Fruit fly (Drosophila melanogaster): ENCODE data around the gene mei-217.

Gene mei-217

DNA sequence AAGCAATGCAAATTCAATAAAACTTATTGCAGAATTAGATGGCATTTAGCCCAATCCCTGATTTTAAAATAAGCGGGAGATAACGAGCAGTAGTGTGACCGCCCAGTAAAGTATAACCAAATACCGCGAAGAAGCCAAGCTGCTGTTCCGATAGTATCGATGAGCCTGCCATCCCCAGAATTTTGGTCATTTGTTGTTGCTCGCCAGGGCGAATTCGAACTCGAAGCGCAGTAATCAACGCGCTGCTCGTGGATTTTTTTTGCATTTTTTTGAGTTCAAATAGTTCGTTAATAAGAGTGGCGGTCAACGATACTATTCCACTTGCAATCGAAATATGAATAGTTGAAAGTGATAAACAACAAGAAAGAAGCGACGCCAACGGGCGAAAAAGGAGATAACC lies 17.0 kb upstream of the mei-217 start, which contains the start of gene baz (continued):
- no peak for TF ChIP-seq CG6854 (GFP tag; optimal IDR thresholded peaks at IDR 0.05)
- no peak for TF ChIP-seq CG9817 (tag; optimal IDR thresholded peaks at IDR 0.05)
- TF ChIP-seq zen2 (GFP tag; IDR thresholded peaks at IDR 0.05; ENCODE audit: partially characterized antibody), result peak; percentile 83
- no peak for TF ChIP-seq MTF-1 (GFP tag; optimal IDR thresholded peaks at IDR 0.05; ENCODE audit: borderline replicate concordance)
- peak; percentile 83 for TF ChIP-seq Aef1 (GFP tag; IDR thresholded peaks at IDR 0.05)
- no peak for TF ChIP-seq CG5180 (GFP tag; optimal IDR thresholded peaks at IDR 0.05)
- TF ChIP-seq gro (GFP tag; optimal IDR thresholded peaks at IDR 0.05), result no peak
- no peak for TF ChIP-seq jumu (GFP tag; optimal IDR thresholded peaks at IDR 0.05)
- TF ChIP-seq disco-r (GFP tag; optimal IDR thresholded peaks at IDR 0.05), result no peak
- no peak for TF ChIP-seq CG10959 (GFP tag; IDR thresholded peaks at IDR 0.05)
- TF ChIP-seq Dp (GFP tag; optimal IDR thresholded peaks at IDR 0.05), result peak; percentile 88
- no peak for TF ChIP-seq croc (GFP tag; conservative IDR thresholded peaks at IDR 0.05)
- TF ChIP-seq CG2199 (GFP tag; IDR thresholded peaks at IDR 0.05), result no peak
- TF ChIP-seq ham (GFP tag; IDR thresholded peaks at IDR 0.05), result no peak
- no peak for TF ChIP-seq al (GFP tag; IDR thresholded peaks at IDR 0.05)
- no peak for TF ChIP-seq CG11723 (GFP tag; optimal IDR thresholded peaks at IDR 0.05)
- TF ChIP-seq CG10267 (tag; optimal IDR thresholded peaks at IDR 0.05), result peak; percentile 28
- TF ChIP-seq TFAM (GFP tag; optimal IDR thresholded peaks at IDR 0.05), result no peak
- TF ChIP-seq dm (GFP tag; optimal IDR thresholded peaks at IDR 0.05), result no peak
- no peak for TF ChIP-seq Hey (tag; optimal IDR thresholded peaks at IDR 0.05)
- no peak for TF ChIP-seq CG12071 (GFP tag; optimal IDR thresholded peaks at IDR 0.05)
- TF ChIP-seq CG14667 (GFP tag; IDR thresholded peaks at IDR 0.05), result no peak
- no peak for TF ChIP-seq CG1832 (GFP tag; optimal IDR thresholded peaks at IDR 0.05)
- TF ChIP-seq crc (GFP tag; optimal IDR thresholded peaks at IDR 0.05), result no peak
- no peak for TF ChIP-seq Deaf1 (tag; optimal IDR thresholded peaks at IDR 0.05)
- TF ChIP-seq CG15479 (GFP tag; optimal IDR thresholded peaks at IDR 0.05), result no peak
- TF ChIP-seq CG2116 (GFP tag; optimal IDR thresholded peaks at IDR 0.05), result peak; percentile 30
- TF ChIP-seq Vsx1 (GFP tag; optimal IDR thresholded peaks at IDR 0.05), result no peak
- no peak for TF ChIP-seq ken (GFP tag; IDR thresholded peaks at IDR 0.05)
- no peak for TF ChIP-seq bcd (GFP tag; optimal IDR thresholded peaks at IDR 0.05)
- TF ChIP-seq wor (GFP tag; IDR thresholded peaks at IDR 0.05), result no peak
- TF ChIP-seq lbe (GFP tag; optimal IDR thresholded peaks at IDR 0.05), result no peak
- no peak for TF ChIP-seq CG8924 (tag; optimal IDR thresholded peaks at IDR 0.05)
- no peak for TF ChIP-seq ase (GFP tag; IDR thresholded peaks at IDR 0.05)
- TF ChIP-seq CG8388 (GFP tag; optimal IDR thresholded peaks at IDR 0.05), result no peak
- peak; percentile 59 for TF ChIP-seq Dref (GFP tag; IDR thresholded peaks at IDR 0.05)
- no peak for TF ChIP-seq ftz-f1 (GFP tag; optimal IDR thresholded peaks at IDR 0.05)
- no peak for TF ChIP-seq Fer3 (tag; optimal IDR thresholded peaks at IDR 0.05)
- peak; percentile 10 for TF ChIP-seq CG2712 (tag; optimal IDR thresholded peaks at IDR 0.05)
- no peak for TF ChIP-seq CG12744 (GFP tag; optimal IDR thresholded peaks at IDR 0.05)
- no peak for TF ChIP-seq CG10321 (GFP tag; IDR thresholded peaks at IDR 0.05)
- no peak for TF ChIP-seq repo (GFP tag; optimal IDR thresholded peaks at IDR 0.05)
- no peak for TF ChIP-seq CG17385 (GFP tag; optimal IDR thresholded peaks at IDR 0.05)
- peak; percentile 68 for TF ChIP-seq Ets97D (GFP tag; optimal IDR thresholded peaks at IDR 0.05)
- peak; percentile 60; the same call in 1 of the 2 replicates for TF ChIP-seq vvl (GFP tag; IDR thresholded peaks at IDR 0.05)
- TF ChIP-seq Kr (GFP tag; optimal IDR thresholded peaks at IDR 0.05), result no peak
- no peak for TF ChIP-seq trh (GFP tag; optimal IDR thresholded peaks at IDR 0.05)
- peak; percentile 24 for TF ChIP-seq grn (GFP tag; optimal IDR thresholded peaks at IDR 0.05)
- no peak for TF ChIP-seq CG4424 (GFP tag; optimal IDR thresholded peaks at IDR 0.05)
- TF ChIP-seq chinmo (GFP tag; IDR thresholded peaks at IDR 0.05; ENCODE audit: partially characterized antibody), result peak; percentile 80; the same call in 1 of the 4 replicates
- no peak for TF ChIP-seq CG15601 (tag; optimal IDR thresholded peaks at IDR 0.05)
- no peak for TF ChIP-seq CG43689 (GFP tag; IDR thresholded peaks at IDR 0.05)
